Worm (Caenorhabditis elegans) whole organism, L2 larva: ENCODE data around the gene C52D10.3.

ENCODE experiments used
- F13H6.1 ChIP-seq: sonication (generic microtip); optimal IDR thresholded peaks from 2 replicates; lab custom pipeline; 2016; ENCODE audit warnings: missing genetic modification characterization, missing compliant biosample characterization
- R02D3.7 ChIP-seq: fragments of 150-350 bp; optimal IDR thresholded peaks from 2 replicates; lab custom pipeline; 2014; ENCODE audit warnings: missing biosample characterization, missing genetic modification characterization
- Y55F3AM.14 ChIP-seq: fragments of 200-800 bp; sonication (Bioruptor generic); optimal IDR thresholded peaks from 2 replicates; lab custom pipeline; 2018; ENCODE audit warnings: mild to moderate bottlenecking, missing genetic modification characterization, missing compliant biosample characterization
- alr-1 ChIP-seq: fragments of 150-350 bp; optimal IDR thresholded peaks from 2 replicates; lab custom pipeline; 2014; ENCODE audit warnings: missing biosample characterization, missing genetic modification characterization
- ceh-16 ChIP-seq: fragments of 150-350 bp; optimal IDR thresholded peaks from 2 replicates; lab custom pipeline; 2014; ENCODE audit warnings: missing biosample characterization, missing genetic modification characterization
- ceh-82 ChIP-seq: fragments of 150-350 bp; optimal IDR thresholded peaks from 2 replicates; lab custom pipeline; 2014; ENCODE audit warnings: missing biosample characterization, missing genetic modification characterization
- crh-2 ChIP-seq: sonication (generic microtip); optimal IDR thresholded peaks from 2 replicates; lab custom pipeline; 2017; ENCODE audit warnings: missing biosample characterization, missing genetic modification characterization
- dmd-4 ChIP-seq: sonication (generic microtip); optimal IDR thresholded peaks from 2 replicates; lab custom pipeline; 2017; ENCODE audit warnings: missing biosample characterization, missing genetic modification characterization
- elt-1 ChIP-seq: fragments of 150-350 bp; optimal IDR thresholded peaks from 2 replicates; lab custom pipeline; 2014; ENCODE audit warnings: missing biosample characterization, missing genetic modification characterization
- elt-3 ChIP-seq: sonication (generic microtip); optimal IDR thresholded peaks from 2 replicates; lab custom pipeline; 2017; ENCODE audit warnings: missing biosample characterization, missing genetic modification characterization
- fos-1 ChIP-seq: fragments of 150-350 bp; optimal IDR thresholded peaks from 2 replicates; lab custom pipeline; 2014; ENCODE audit warnings: missing biosample characterization, missing genetic modification characterization
- gmeb-1 ChIP-seq: fragments of 150-350 bp; optimal IDR thresholded peaks from 2 replicates; lab custom pipeline; 2014; ENCODE audit warnings: missing biosample characterization, missing genetic modification characterization
- lin-39 ChIP-seq: fragments of 150-350 bp; optimal IDR thresholded peaks from 2 replicates; lab custom pipeline; 2014; ENCODE audit warnings: missing biosample characterization, missing genetic modification reagents, missing genetic modification characterization
- lsy-2 ChIP-seq, 2 experiments: fragments of 150-350 bp in 1 of 2; sonication (generic microtip) in 1 of 2; optimal IDR thresholded peaks; 2 replicates each; lab custom pipeline; 2014 to 2017; ENCODE audit warnings: missing biosample characterization in 2 of 2, missing genetic modification characterization in 2 of 2
- mbf-1 ChIP-seq: sonication (generic microtip); optimal IDR thresholded peaks from 2 replicates; lab custom pipeline; 2017; ENCODE audit warnings: missing biosample characterization, missing genetic modification characterization
- mdl-1 ChIP-seq, 2 experiments: fragments of 150-350 bp in 1 of 2; sonication (generic microtip) in 1 of 2; optimal IDR thresholded peaks; 2 replicates each; lab custom pipeline; 2017; ENCODE audit warnings: missing biosample characterization in 2 of 2, missing genetic modification characterization in 2 of 2
- nhr-11 ChIP-seq: fragments of 150-350 bp; optimal IDR thresholded peaks from 2 replicates; lab custom pipeline; 2014; ENCODE audit warnings: missing biosample characterization, missing genetic modification characterization
- nhr-129 ChIP-seq: fragments of 150-350 bp; optimal IDR thresholded peaks from 2 replicates; lab custom pipeline; 2014; ENCODE audit warnings: missing biosample characterization, missing genetic modification characterization
- nhr-21 ChIP-seq: fragments of 150-350 bp; optimal IDR thresholded peaks from 2 replicates; lab custom pipeline; 2014; ENCODE audit warnings: missing biosample characterization, missing genetic modification characterization
- nhr-237 ChIP-seq: fragments of 150-350 bp; optimal IDR thresholded peaks from 2 replicates; lab custom pipeline; 2014; ENCODE audit warnings: missing biosample characterization, missing genetic modification characterization
- nhr-25 ChIP-seq: fragments of 150-350 bp; sonication (generic microtip); optimal IDR thresholded peaks from 3 replicates; lab custom pipeline; 2014; ENCODE audit warnings: missing biosample characterization, missing genetic modification characterization
- nhr-77 ChIP-seq: fragments of 150-350 bp; optimal IDR thresholded peaks from 2 replicates; lab custom pipeline; 2014; ENCODE audit warnings: missing biosample characterization, missing genetic modification characterization
- peb-1 ChIP-seq: fragments of 150-350 bp; optimal IDR thresholded peaks from 2 replicates; lab custom pipeline; 2014; ENCODE audit warnings: missing biosample characterization, missing genetic modification characterization
- sem-4 ChIP-seq: fragments of 150-350 bp; optimal IDR thresholded peaks from 2 replicates; lab custom pipeline; 2014; ENCODE audit warnings: missing biosample characterization, missing genetic modification reagents, missing genetic modification characterization
- skn-1 ChIP-seq: sonication (generic microtip); optimal IDR thresholded peaks from 2 replicates; lab custom pipeline; 2017; ENCODE audit warnings: missing biosample characterization, missing genetic modification characterization
- sma-3 ChIP-seq: sonication (generic microtip); optimal IDR thresholded peaks from 2 replicates; lab custom pipeline; 2016; ENCODE audit warnings: missing genetic modification reagents, missing genetic modification characterization, missing compliant biosample characterization
- sma-9 ChIP-seq, 2 experiments: fragments of 150-350 bp in 1 of 2; sonication (generic microtip) in 1 of 2; optimal IDR thresholded peaks; 2 replicates each; lab custom pipeline; 2014 to 2016; ENCODE audit warnings: missing genetic modification characterization in 2 of 2, mild to moderate bottlenecking in 1 of 2, missing biosample characterization in 1 of 2, missing compliant biosample characterization in 1 of 2, missing genetic modification reagents in 1 of 2, moderate library complexity in 1 of 2
- snpc-4 ChIP-seq: fragments of 150-350 bp; optimal IDR thresholded peaks from 2 replicates; lab custom pipeline; 2014; ENCODE audit warnings: missing biosample characterization, missing genetic modification characterization
- unc-39 ChIP-seq: fragments of 150-350 bp; optimal IDR thresholded peaks from 2 replicates; lab custom pipeline; 2014; ENCODE audit warnings: missing biosample characterization, missing genetic modification characterization
- unc-62 ChIP-seq: fragments of 150-350 bp; optimal IDR thresholded peaks from 2 replicates; lab custom pipeline; 2014; ENCODE audit warnings: missing biosample characterization, missing genetic modification reagents, missing genetic modification characterization
- zag-1 ChIP-seq: fragments of 150-350 bp; optimal IDR thresholded peaks from 2 replicates; lab custom pipeline; 2014; ENCODE audit warnings: missing biosample characterization, missing genetic modification characterization

Gene C52D10.3

DNA sequence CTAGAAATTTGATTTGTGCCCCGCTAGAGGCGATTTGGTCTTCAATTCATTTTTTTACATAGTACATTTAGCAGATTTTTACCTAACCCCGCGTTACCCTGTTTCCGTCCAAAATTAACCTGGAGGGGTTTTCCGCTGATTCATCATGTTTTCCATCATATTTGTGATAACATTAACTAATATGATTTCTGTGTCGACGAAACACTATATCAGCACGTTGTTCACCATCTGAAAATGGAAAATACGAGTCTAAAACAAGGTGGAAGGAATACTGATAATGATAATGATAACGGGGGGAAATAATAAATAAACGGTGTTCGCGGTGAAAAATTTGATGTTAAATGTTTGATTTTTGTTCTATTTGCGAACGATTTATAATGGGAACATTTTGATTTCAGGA lies 4.5 kb upstream of the C52D10.3 start:
- TF ChIP-seq fos-1 (tag; lab: Kevin White, UChicago) (peak; percentile 99), R02D3.7 (no peak), F13H6.1 (tag; lab: Kevin White, UChicago) (peak; percentile 50), sma-9 (GFP tag; optimal IDR thresholded peaks at IDR 0.05; lab: Kevin White, UChicago) (peak; percentile 85), sma-9 (tag; optimal IDR thresholded peaks at IDR 0.05; lab: Kevin White, UChicago) (no peak), sma-3 (peak; percentile 21), crh-2 (tag; lab: Kevin White, UChicago) (peak; percentile 80), nhr-25 (tag; lab: Kevin White, UChicago) (no peak)

DNA sequence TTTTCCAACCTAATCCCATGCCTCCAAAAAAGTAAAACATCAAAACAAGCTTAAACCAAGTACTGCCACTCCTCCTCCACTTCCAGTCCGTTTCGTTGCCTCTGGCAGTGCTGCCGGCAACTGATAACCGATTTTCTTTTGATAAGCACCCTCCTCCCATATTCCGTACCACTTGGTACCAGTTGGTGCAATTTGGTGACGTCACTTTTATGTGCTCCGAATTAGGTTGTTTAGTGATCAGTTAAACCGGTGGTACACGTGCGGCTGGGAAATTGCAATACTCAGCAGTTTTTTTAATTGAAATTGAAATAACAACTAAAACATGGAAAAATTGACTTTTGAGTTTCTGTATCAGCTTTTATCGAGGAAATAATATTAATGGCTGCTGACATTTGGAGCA lies 2.2 kb upstream of the C52D10.3 start:
- no peak for TF ChIP-seq elt-1 (tag; lab: Kevin White, UChicago)
- peak; percentile 12 for TF ChIP-seq gmeb-1 (tag; lab: Kevin White, UChicago)
- no peak for TF ChIP-seq nhr-77
- no peak for TF ChIP-seq nhr-129
- no peak for TF ChIP-seq ceh-16
- no peak for TF ChIP-seq Y55F3AM.14 (GFP tag; lab: Kevin White, UChicago)
- TF ChIP-seq F13H6.1 (tag; lab: Kevin White, UChicago), result peak; percentile 16
- TF ChIP-seq sma-3, result peak; percentile 31
- TF ChIP-seq R02D3.7, result no peak
- TF ChIP-seq peb-1 (tag; lab: Kevin White, UChicago), result no peak
- no peak for TF ChIP-seq lsy-2 (tag; optimal IDR thresholded peaks at IDR 0.05; lab: Kevin White, UChicago)
- TF ChIP-seq skn-1 (tag; lab: Kevin White, UChicago), result no peak
- TF ChIP-seq sma-9 (GFP tag; optimal IDR thresholded peaks at IDR 0.05; lab: Kevin White, UChicago), result peak; percentile 80
- TF ChIP-seq sma-9 (tag; optimal IDR thresholded peaks at IDR 0.05; lab: Kevin White, UChicago), result no peak
- no peak for TF ChIP-seq nhr-237 (tag; lab: Kevin White, UChicago)
- no peak for TF ChIP-seq nhr-21 (tag; lab: Kevin White, UChicago)
- no peak for TF ChIP-seq lin-39 (tag; lab: Kevin White, UChicago)
- TF ChIP-seq fos-1 (tag; lab: Kevin White, UChicago), result peak; percentile 83
- TF ChIP-seq alr-1 (tag; lab: Kevin White, UChicago), result no peak
- TF ChIP-seq nhr-11 (tag; lab: Kevin White, UChicago), result no peak
- TF ChIP-seq nhr-25 (tag; lab: Kevin White, UChicago), result no peak
- TF ChIP-seq unc-62 (GFP tag; lab: Kevin White, UChicago), result no peak
- no peak for TF ChIP-seq dmd-4 (tag; lab: Kevin White, UChicago)
- TF ChIP-seq ceh-82 (tag; lab: Kevin White, UChicago), result no peak
- peak; percentile 45 for TF ChIP-seq crh-2 (tag; lab: Kevin White, UChicago)
- TF ChIP-seq mdl-1 (tag; optimal IDR thresholded peaks at IDR 0.05; lab: Kevin White, UChicago), result peak in 1 of 2 experiments; percentile 30

DNA sequence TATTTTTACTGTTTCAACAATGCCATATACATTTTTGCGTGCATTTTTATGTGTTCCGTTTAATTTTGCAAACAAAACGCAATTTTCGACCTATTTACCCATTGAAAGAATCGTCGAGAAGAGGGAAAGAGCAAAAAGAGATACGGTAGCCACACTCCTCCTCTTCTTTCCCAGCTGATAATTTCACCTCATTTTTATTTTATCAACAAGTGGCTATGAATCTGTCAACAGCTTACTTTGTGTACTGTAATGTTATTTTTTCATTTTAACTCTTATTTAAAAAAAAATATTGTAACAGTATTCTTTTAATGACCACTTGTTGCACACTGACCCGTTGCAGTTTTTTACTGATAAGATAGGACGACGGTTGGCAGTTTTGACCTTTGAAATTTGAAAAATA lies 1.3 kb upstream of the C52D10.3 start:
- TF ChIP-seq mbf-1 (tag; lab: Kevin White, UChicago) (no peak), lin-39 (tag; lab: Kevin White, UChicago) (no peak), snpc-4 (tag; lab: Kevin White, UChicago) (no peak), elt-3 (tag; lab: Kevin White, UChicago) (no peak), zag-1 (tag; lab: Kevin White, UChicago) (no peak), nhr-11 (tag; lab: Kevin White, UChicago) (no peak), unc-39 (tag; lab: Kevin White, UChicago) (no peak), lsy-2 (tag; optimal IDR thresholded peaks at IDR 0.05; lab: Kevin White, UChicago) (no peak), sem-4 (tag; lab: Kevin White, UChicago) (no peak), ceh-16 (no peak), crh-2 (tag; lab: Kevin White, UChicago) (no peak), ceh-82 (tag; lab: Kevin White, UChicago) (no peak)

DNA sequence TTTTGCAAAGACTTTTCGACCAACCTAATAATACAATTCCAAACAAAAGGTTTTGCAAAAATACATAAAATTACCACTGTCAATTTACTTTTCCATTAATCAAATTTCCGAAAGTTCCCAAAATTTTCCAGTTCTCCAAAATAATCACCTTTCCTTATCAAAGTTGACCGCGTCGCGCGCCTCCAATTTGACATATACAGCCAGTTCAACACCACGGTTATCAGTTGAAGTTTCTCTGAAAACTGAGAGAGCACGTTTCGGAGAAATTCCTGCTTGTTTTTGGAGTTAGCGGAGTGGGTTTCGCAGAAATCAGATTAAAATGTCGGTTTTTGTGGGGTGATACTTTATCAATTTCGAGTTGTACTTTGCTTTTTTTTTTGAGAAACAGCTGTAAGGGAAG lies 2.8 kb downstream of the C52D10.3 start:
- TF ChIP-seq lsy-2 (tag; optimal IDR thresholded peaks at IDR 0.05; lab: Kevin White, UChicago) (no peak), fos-1 (tag; lab: Kevin White, UChicago) (peak; percentile 35), dmd-4 (tag; lab: Kevin White, UChicago) (no peak)

DNA sequence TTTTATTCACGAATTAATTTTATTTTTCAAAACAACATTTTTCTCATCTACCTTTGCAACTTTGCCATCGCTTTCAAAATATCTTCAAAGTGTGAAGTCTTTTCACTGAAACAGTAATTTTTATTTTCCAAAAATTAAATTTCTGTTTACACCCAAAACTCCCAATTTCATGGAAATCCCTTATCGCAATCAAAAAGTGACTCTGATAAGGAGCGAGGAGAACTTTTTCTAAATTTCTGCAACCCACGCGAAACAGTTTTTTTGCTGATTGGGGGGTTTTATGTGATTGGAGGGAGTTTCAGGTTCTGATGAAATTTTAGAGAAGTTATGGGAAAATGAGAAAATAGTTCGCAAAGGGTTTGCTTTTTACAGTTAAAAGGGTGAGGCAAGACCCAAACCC lies 3.3 kb downstream of the C52D10.3 start:
- TF ChIP-seq fos-1 (tag; lab: Kevin White, UChicago) (peak; percentile 18), elt-1 (tag; lab: Kevin White, UChicago) (no peak)
